Fruit fly (Drosophila melanogaster): ENCODE data around the gene CG6073.

Gene CG6073

DNA sequence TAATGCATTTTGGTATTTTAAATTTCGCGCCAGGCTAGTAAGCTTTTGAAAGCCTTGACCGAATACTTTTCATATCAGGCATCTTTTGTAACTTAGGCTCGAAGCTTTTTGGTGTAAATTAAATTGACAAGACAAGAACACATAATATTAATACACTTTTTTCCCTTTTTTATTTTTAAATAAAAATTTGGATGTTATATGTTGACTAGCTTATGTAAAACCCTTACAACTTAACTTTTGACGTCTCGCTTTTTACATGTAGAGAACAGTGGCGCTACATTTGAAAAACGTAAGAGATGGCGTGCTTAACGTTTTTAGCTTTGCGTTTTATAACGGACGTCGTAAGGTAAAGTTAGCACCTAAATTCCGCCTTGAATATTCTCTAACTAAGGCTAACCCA lies 51.4 kb downstream of the CG6073 start (continued):
- no peak for TF ChIP-seq Six4 (GFP tag; optimal IDR thresholded peaks at IDR 0.05)
- 0 out of 2 replicates have a peak, but pooled peaks have one; percentile 41 for TF ChIP-seq CG42726 (GFP tag; IDR thresholded peaks at IDR 0.05; ENCODE audit: partially characterized antibody)
- peak; percentile 27 for TF ChIP-seq Hmr (GFP tag; optimal IDR thresholded peaks at IDR 0.05)
- peak; percentile 87 for TF ChIP-seq Med (GFP tag)
- TF ChIP-seq ranshi (GFP tag; IDR thresholded peaks at IDR 0.05) = no peak
- no peak for TF ChIP-seq Lim3 (GFP tag; IDR thresholded peaks at IDR 0.05)
- TF ChIP-seq Abd-B (GFP tag; optimal IDR thresholded peaks at IDR 0.05) = peak; percentile 20
- no peak for TF ChIP-seq wek (GFP tag; optimal IDR thresholded peaks at IDR 0.05)
- TF ChIP-seq CG12236 (GFP tag; optimal IDR thresholded peaks at IDR 0.05) = no peak
- peak; percentile 29; the same call in 1 of the 2 replicates for TF ChIP-seq Rfx (GFP tag; IDR thresholded peaks at IDR 0.05)
- peak in 1 of 2 experiments; percentile 6 for TF ChIP-seq Hr51 (GFP tag; optimal IDR thresholded peaks at IDR 0.05)
- peak; percentile 34 for TF ChIP-seq sug (tag; optimal IDR thresholded peaks at IDR 0.05)
- no peak for TF ChIP-seq fd96Cb (tag; optimal IDR thresholded peaks at IDR 0.05)
- TF ChIP-seq MESR4 (GFP tag; optimal IDR thresholded peaks at IDR 0.05) = no peak
- TF ChIP-seq ftz-f1 (GFP tag; optimal IDR thresholded peaks at IDR 0.05) = peak; percentile 58
- peak; percentile 91 for TF ChIP-seq E2f2 (GFP tag; IDR thresholded peaks at IDR 0.05)
- TF ChIP-seq CTCF (GFP tag; optimal IDR thresholded peaks at IDR 0.05) = peak; percentile 97
- no peak for TF ChIP-seq Oli (tag; optimal IDR thresholded peaks at IDR 0.05)
- peak; percentile 21 for TF ChIP-seq NfI (GFP tag; optimal IDR thresholded peaks at IDR 0.05)
- TF ChIP-seq lmd (GFP tag; IDR thresholded peaks at IDR 0.05) = peak; percentile 35; the same call in 1 of the 2 replicates
- TF ChIP-seq PHDP (tag; optimal IDR thresholded peaks at IDR 0.05) = peak; percentile 20
- peak; percentile 14 for TF ChIP-seq CG17912 (GFP tag; optimal IDR thresholded peaks at IDR 0.05)
- TF ChIP-seq CG12744 (GFP tag; optimal IDR thresholded peaks at IDR 0.05) = no peak
- no peak for TF ChIP-seq maf-S (GFP tag; optimal IDR thresholded peaks at IDR 0.05)
- TF ChIP-seq hbn (GFP tag; IDR thresholded peaks at IDR 0.05; ENCODE audit: partially characterized antibody) = no peak
- peak; percentile 16; the same call in 1 of the 3 replicates for TF ChIP-seq CG11560 (tag; IDR thresholded peaks at IDR 0.05)
- no peak for TF ChIP-seq CG8290 (GFP tag; optimal IDR thresholded peaks at IDR 0.05)
- peak in 1 of 2 experiments; percentile 1 for TF ChIP-seq CG8290 (tag; optimal IDR thresholded peaks at IDR 0.05)
- TF ChIP-seq HLHmδ (GFP tag; optimal IDR thresholded peaks at IDR 0.05) = no peak
- TF ChIP-seq CG7839 (tag; optimal IDR thresholded peaks at IDR 0.05) = peak; percentile 30
- TF ChIP-seq CG4707 (GFP tag; optimal IDR thresholded peaks at IDR 0.05) = no peak
- TF ChIP-seq Opbp (GFP tag; IDR thresholded peaks at IDR 0.05; ENCODE audit: partially characterized antibody) = peak; percentile 39; the same call in 1 of the 3 replicates
- TF ChIP-seq NC2α (GFP tag; optimal IDR thresholded peaks at IDR 0.05) = no peak
- TF ChIP-seq CG3838 (GFP tag; optimal IDR thresholded peaks at IDR 0.05) = no peak
